Worm (Caenorhabditis elegans): ENCODE results near the gene R07G3.8.

- no peak for TF ChIP-seq sdz-38 (tag; optimal IDR thresholded peaks at IDR 0.05)
- no peak for TF ChIP-seq ceh-79 (tag; optimal IDR thresholded peaks at IDR 0.05)
- TF ChIP-seq nhr-90 (tag; optimal IDR thresholded peaks at IDR 0.05) = no peak
- no peak for TF ChIP-seq D2030.7 (GFP tag; IDR thresholded peaks at IDR 0.05)
- no peak for TF ChIP-seq zim-3 (tag; optimal IDR thresholded peaks at IDR 0.05)
- no peak for TF ChIP-seq bed-1 (GFP tag; IDR thresholded peaks at IDR 0.05)
- no peak for TF ChIP-seq ama-1 (optimal IDR thresholded peaks at IDR 0.05)
- no peak for TF ChIP-seq ama-1 (GFP tag; optimal IDR thresholded peaks at IDR 0.05)
- no peak for TF ChIP-seq ets-4 (GFP tag; optimal IDR thresholded peaks at IDR 0.05)
- TF ChIP-seq let-526 (GFP tag; IDR thresholded peaks at IDR 0.05) = no peak
These were observed 42.7 kb upstream of the R07G3.8 start for ce11 chrII:7663028-7663427.

All from whole organism, young adult.